Fruit fly (Drosophila melanogaster) whole organism, embryonic: ENCODE results near the gene Gen.

Experiments used
- Bdp1 ChIP-seq: fragments of 200-800 bp; sonication (Bioruptor generic); optimal IDR thresholded peaks from 3 replicates; lab custom pipeline; 2016; ENCODE audit warnings: missing biosample characterization, missing genetic modification characterization
- Bgb ChIP-seq: fragments of 200-800 bp; sonication (Bioruptor generic); IDR thresholded peaks from 2 replicates; pipeline ENCODE4 v1.3.6; 2022; ENCODE audit warnings: missing biosample characterization, missing genetic modification characterization; ENCODE audit not compliant: partially characterized antibody
- CG10267 ChIP-seq: fragments of 200-800 bp; sonication (Bioruptor generic); optimal IDR thresholded peaks from 2 replicates; lab custom pipeline; 2018; ENCODE audit warnings: missing biosample characterization, mild to moderate bottlenecking, missing genetic modification characterization, moderate library complexity
- CG10431 ChIP-seq: fragments of 200-800 bp; sonication (Bioruptor generic); optimal IDR thresholded peaks from 3 replicates; lab custom pipeline; 2018; ENCODE audit warnings: missing biosample characterization, mild to moderate bottlenecking, missing genetic modification characterization
- CG11398 ChIP-seq: fragments of 200-800 bp; sonication (Bioruptor generic); optimal IDR thresholded peaks from 2 replicates; lab custom pipeline; 2016; ENCODE audit warnings: missing biosample characterization, missing genetic modification characterization
- CG11456 ChIP-seq: fragments of 200-800 bp; sonication (Bioruptor generic); IDR thresholded peaks from 3 replicates; pipeline ENCODE4 v1.3.6; 2022; ENCODE audit warnings: missing biosample characterization, missing genetic modification characterization
- CG12236 ChIP-seq: fragments of 200-800 bp; sonication (Bioruptor generic); optimal IDR thresholded peaks from 2 replicates; lab custom pipeline; 2016; ENCODE audit warnings: missing biosample characterization, missing genetic modification characterization
- CG12299 ChIP-seq: fragments of 200-800 bp; sonication (Bioruptor generic); optimal IDR thresholded peaks from 2 replicates; lab custom pipeline; 2018; ENCODE audit warnings: missing biosample characterization, mild to moderate bottlenecking, missing genetic modification characterization
- CG13287 ChIP-seq: fragments of 200-800 bp; sonication (Bioruptor generic); IDR thresholded peaks from 2 replicates; pipeline ENCODE4 v1.3.6; 2022; ENCODE audit warnings: missing biosample characterization, missing genetic modification characterization; ENCODE audit not compliant: partially characterized antibody
- CG13296 ChIP-seq: fragments of 200-800 bp; sonication (Bioruptor generic); optimal IDR thresholded peaks from 3 replicates; lab custom pipeline; 2018; ENCODE audit warnings: missing biosample characterization, mild to moderate bottlenecking, missing genetic modification characterization
- CG2120 ChIP-seq: fragments of 200-800 bp; sonication (Bioruptor generic); optimal IDR thresholded peaks from 3 replicates; lab custom pipeline; 2016; ENCODE audit warnings: missing biosample characterization, missing genetic modification characterization
- CG30431 ChIP-seq: fragments of 200-800 bp; sonication (Bioruptor generic); optimal IDR thresholded peaks from 2 replicates; lab custom pipeline; 2017; ENCODE audit warnings: missing biosample characterization, missing genetic modification characterization
- CG7372 ChIP-seq: fragments of 200-800 bp; sonication (Bioruptor generic); IDR thresholded peaks from 2 replicates; pipeline ENCODE4 v1.3.6; 2022; ENCODE audit warnings: missing biosample characterization, missing genetic modification characterization
- CG7786 ChIP-seq: fragments of 200-800 bp; sonication (Bioruptor generic); optimal IDR thresholded peaks from 2 replicates; lab custom pipeline; 2016; ENCODE audit warnings: missing biosample characterization, missing genetic modification characterization
- CG7928 ChIP-seq: fragments of 200-800 bp; sonication (Bioruptor generic); optimal IDR thresholded peaks from 2 replicates; lab custom pipeline; 2017; ENCODE audit warnings: missing biosample characterization, mild to moderate bottlenecking, missing genetic modification characterization
- CG8089 ChIP-seq: fragments of 200-800 bp; sonication (Bioruptor generic); optimal IDR thresholded peaks from 3 replicates; lab custom pipeline; 2016; ENCODE audit warnings: missing biosample characterization, missing genetic modification characterization
- CG8765 ChIP-seq: fragments of 200-800 bp; sonication (Bioruptor generic); IDR thresholded peaks from 2 replicates; pipeline ENCODE4 v1.3.6; 2022; ENCODE audit warnings: missing biosample characterization, missing genetic modification characterization
- Doc2 ChIP-seq: fragments of 200-800 bp; sonication (Bioruptor generic); IDR thresholded peaks from 2 replicates; pipeline ENCODE4 v1.3.6; 2022; ENCODE audit warnings: missing biosample characterization, missing genetic modification characterization
- E2f1 ChIP-seq: fragments of 200-800 bp; sonication (Bioruptor generic); IDR thresholded peaks from 2 replicates; pipeline ENCODE4 v1.3.6; 2022; ENCODE audit warnings: missing biosample characterization, missing genetic modification characterization
- ERR ChIP-seq: fragments of 200-800 bp; sonication (Bioruptor generic); optimal IDR thresholded peaks from 2 replicates; lab custom pipeline; 2016; ENCODE audit warnings: missing biosample characterization, missing genetic modification characterization
- Fer2 ChIP-seq: fragments of 200-800 bp; sonication (Bioruptor generic); optimal IDR thresholded peaks from 2 replicates; lab custom pipeline; 2018; ENCODE audit warnings: missing biosample characterization, mild to moderate bottlenecking, missing genetic modification characterization, moderate library complexity
- GATAe ChIP-seq: fragments of 200-800 bp; sonication (Bioruptor generic); conservative IDR thresholded peaks from 2 replicates; pipeline ENCODE4 v1.3.6; 2022; ENCODE audit warnings: missing biosample characterization, missing genetic modification characterization
- Gsc ChIP-seq: fragments of 200-800 bp; sonication (Bioruptor generic); IDR thresholded peaks from 2 replicates; pipeline ENCODE4 v1.3.6; 2022; ENCODE audit warnings: missing biosample characterization, missing genetic modification characterization
- HLH3B ChIP-seq: fragments of 200-800 bp; sonication (Bioruptor generic); IDR thresholded peaks from 2 replicates; pipeline ENCODE4 v1.3.6; 2022; ENCODE audit warnings: missing biosample characterization, missing genetic modification characterization
- Hey ChIP-seq: fragments of 200-800 bp; sonication (Bioruptor generic); optimal IDR thresholded peaks from 3 replicates; lab custom pipeline; 2018; ENCODE audit warnings: missing biosample characterization, mild to moderate bottlenecking, missing genetic modification characterization
- Lpt ChIP-seq: fragments of >200 bp; optimal IDR thresholded peaks from 2 replicates; lab custom pipeline; 2018; ENCODE audit warnings: missing biosample characterization, missing genetic modification characterization
- MESR4 ChIP-seq: fragments of 200-800 bp; sonication (Bioruptor generic); optimal IDR thresholded peaks from 2 replicates; lab custom pipeline; 2018; ENCODE audit warnings: missing biosample characterization, mild to moderate bottlenecking, missing genetic modification characterization, moderate library complexity
- MTF-1 ChIP-seq: fragments of 200-800 bp; sonication (Bioruptor generic); optimal IDR thresholded peaks from 2 replicates; lab custom pipeline; 2018; ENCODE audit warnings: missing biosample characterization, mild to moderate bottlenecking, missing genetic modification characterization, borderline replicate concordance
- NC2β ChIP-seq: fragments of 200-800 bp; sonication (Bioruptor generic); optimal IDR thresholded peaks from 2 replicates; lab custom pipeline; 2016; ENCODE audit warnings: missing biosample characterization, missing genetic modification characterization
- PHDP ChIP-seq: fragments of 200-800 bp; sonication (Bioruptor generic); optimal IDR thresholded peaks from 3 replicates; lab custom pipeline; 2018; ENCODE audit warnings: missing biosample characterization, mild to moderate bottlenecking, missing genetic modification characterization, moderate library complexity
- Poxn ChIP-seq: fragments of 200-800 bp; sonication (Bioruptor generic); IDR thresholded peaks from 2 replicates; pipeline ENCODE4 v1.3.6; 2022; ENCODE audit warnings: missing biosample characterization, missing genetic modification characterization
- Side ChIP-seq: fragments of 200-800 bp; sonication (Bioruptor generic); optimal IDR thresholded peaks from 2 replicates; lab custom pipeline; 2016; ENCODE audit warnings: missing biosample characterization, missing genetic modification characterization
- YL-1 ChIP-seq: fragments of 200-800 bp; sonication (Bioruptor generic); optimal IDR thresholded peaks from 3 replicates; lab custom pipeline; 2017; ENCODE audit warnings: missing biosample characterization, mild to moderate bottlenecking, missing genetic modification characterization
- ab ChIP-seq: fragments of 200-800 bp; sonication (Bioruptor generic); optimal IDR thresholded peaks from 2 replicates; lab custom pipeline; 2016; ENCODE audit warnings: missing biosample characterization, missing genetic modification characterization
- al ChIP-seq: fragments of 200-800 bp; sonication (Bioruptor generic); IDR thresholded peaks from 2 replicates; pipeline ENCODE4 v1.3.6; 2022; ENCODE audit warnings: missing biosample characterization, missing genetic modification characterization
- amos ChIP-seq: fragments of 200-800 bp; sonication (Bioruptor generic); IDR thresholded peaks from 2 replicates; pipeline ENCODE4 v1.3.6; 2022; ENCODE audit warnings: missing biosample characterization, missing genetic modification characterization; ENCODE audit not compliant: partially characterized antibody
- bab2 ChIP-seq: fragments of 200-800 bp; sonication (Bioruptor generic); optimal IDR thresholded peaks from 2 replicates; lab custom pipeline; 2016; ENCODE audit warnings: missing biosample characterization, missing genetic modification characterization
- cad ChIP-seq: fragments of >200 bp; optimal IDR thresholded peaks from 2 replicates; lab custom pipeline; 2017; ENCODE audit warnings: missing biosample characterization, missing genetic modification characterization
- esg ChIP-seq: fragments of 200-800 bp; sonication (Bioruptor generic); conservative IDR thresholded peaks from 2 replicates; pipeline ENCODE4 v1.3.6; 2022; ENCODE audit warnings: missing biosample characterization, missing genetic modification characterization
- fru ChIP-seq: fragments of >200 bp; optimal IDR thresholded peaks from 2 replicates; lab custom pipeline; 2017
- gce ChIP-seq: fragments of 200-800 bp; sonication (Bioruptor generic); IDR thresholded peaks from 3 replicates; pipeline ENCODE4 v1.3.6; 2022; ENCODE audit warnings: missing biosample characterization, missing genetic modification characterization
- grau ChIP-seq: fragments of 200-800 bp; optimal IDR thresholded peaks from 3 replicates; lab custom pipeline; 2019; ENCODE audit warnings: missing biosample characterization, mild to moderate bottlenecking, missing genetic modification characterization, moderate library complexity
- jigr1 ChIP-seq: fragments of 200-800 bp; sonication (Bioruptor generic); IDR thresholded peaks from 3 replicates; pipeline ENCODE4 v1.3.6; 2022; ENCODE audit warnings: missing biosample characterization, missing genetic modification characterization
- mirr ChIP-seq: fragments of 200-800 bp; sonication (Bioruptor generic); optimal IDR thresholded peaks from 3 replicates; lab custom pipeline; 2018; ENCODE audit warnings: missing biosample characterization, mild to moderate bottlenecking, missing genetic modification characterization
- nmo ChIP-seq: fragments of 200-800 bp; sonication (Bioruptor generic); optimal IDR thresholded peaks from 2 replicates; lab custom pipeline; 2018; ENCODE audit warnings: missing biosample characterization, mild to moderate bottlenecking, missing genetic modification characterization, moderate library complexity
- prd ChIP-seq, 3 experiments: fragments of >200 bp in 2 of 3; fragments of 200-800 bp in 1 of 3; sonication (Bioruptor generic) in 1 of 3; optimal IDR thresholded peaks in 2 of 3; IDR thresholded peaks in 1 of 3; 2 replicates in 2 of 3; 3 replicates in 1 of 3; pipeline versions ENCODE4 v1.3.6 to Lab custom; 2017 to 2022; ENCODE audit warnings: missing biosample characterization in 1 of 3, missing genetic modification characterization in 1 of 3
- psq ChIP-seq: fragments of 200-800 bp; sonication (Bioruptor generic); optimal IDR thresholded peaks from 2 replicates; lab custom pipeline; 2017; ENCODE audit warnings: missing biosample characterization, missing genetic modification characterization
- row ChIP-seq: fragments of 200-800 bp; sonication (Bioruptor generic); IDR thresholded peaks from 3 replicates; pipeline ENCODE4 v1.3.6; 2022; ENCODE audit warnings: missing biosample characterization, missing genetic modification characterization
- sens-2 ChIP-seq: fragments of 200-800 bp; sonication (Bioruptor generic); IDR thresholded peaks from 2 replicates; pipeline ENCODE4 v1.3.6; 2022; ENCODE audit warnings: missing biosample characterization, missing genetic modification characterization
- trh ChIP-seq: fragments of 200-800 bp; sonication (Bioruptor generic); optimal IDR thresholded peaks from 2 replicates; lab custom pipeline; 2016; ENCODE audit warnings: missing biosample characterization, missing genetic modification characterization
- unc-4 ChIP-seq: fragments of 200-800 bp; sonication (Bioruptor generic); IDR thresholded peaks from 2 replicates; pipeline ENCODE4 v1.3.6; 2022; ENCODE audit warnings: missing biosample characterization, missing genetic modification characterization; ENCODE audit not compliant: partially characterized antibody
- zen2 ChIP-seq: fragments of 200-800 bp; sonication (Bioruptor generic); IDR thresholded peaks from 3 replicates; pipeline ENCODE4 v1.3.6; 2022; ENCODE audit warnings: missing biosample characterization, missing genetic modification characterization; ENCODE audit not compliant: partially characterized antibody

Gene Gen

dm6 chr3L:5136123-5136522 is 16.1 kb downstream of the Gen start, which contains the start of the genes CG10674 and CG4611 (continued):
- TF ChIP-seq Bdp1 (GFP tag; lab: Kevin White, UChicago) (no peak), Side (GFP tag; lab: Kevin White, UChicago) (no peak), sens-2 (GFP tag; lab: Robert Waterston, UW) (no peak), CG12236 (GFP tag; lab: Kevin White, UChicago) (no peak), CG2120 (GFP tag; lab: Kevin White, UChicago) (peak; percentile 28), CG7372 (GFP tag; lab: Robert Waterston, UW) (no peak), cad (no peak), HLH3B (GFP tag; lab: Robert Waterston, UW) (no peak), esg (GFP tag; lab: Robert Waterston, UW) (no peak), NC2β (GFP tag; lab: Kevin White, UChicago) (no peak), CG30431 (GFP tag; lab: Kevin White, UChicago) (no peak), CG12299 (tag; lab: Kevin White, UChicago) (no peak), MTF-1 (GFP tag; lab: Kevin White, UChicago) (no peak), Fer2 (tag; lab: Kevin White, UChicago) (no peak), CG7928 (GFP tag; lab: Kevin White, UChicago) (no peak), grau (tag; lab: Kevin White, UChicago) (no peak), prd (optimal IDR thresholded peaks at IDR 0.05; lab: Kevin White, UChicago) (no peak), prd (GFP tag; IDR thresholded peaks at IDR 0.05; lab: Robert Waterston, UW) (no peak), MESR4 (GFP tag; lab: Kevin White, UChicago) (peak; percentile 73), Gsc (no peak), Doc2 (no peak), fru (lab: Kevin White, UChicago) (no peak), CG13287 (GFP tag; lab: Robert Waterston, UW) (peak; percentile 39), GATAe (no peak), nmo (GFP tag; lab: Kevin White, UChicago) (no peak), PHDP (tag; lab: Kevin White, UChicago) (no peak), Hey (no peak), psq (GFP tag; lab: Kevin White, UChicago) (no peak), CG11398 (GFP tag; lab: Kevin White, UChicago) (no peak), mirr (GFP tag; lab: Kevin White, UChicago) (no peak), Lpt (GFP tag; lab: Kevin White, UChicago) (no peak), Poxn (GFP tag; lab: Robert Waterston, UW) (no peak), jigr1 (no peak), row (GFP tag; lab: Robert Waterston, UW) (peak; percentile 48), YL-1 (peak; percentile 87), gce (GFP tag; lab: Robert Waterston, UW) (no peak), ERR (GFP tag; lab: Kevin White, UChicago) (no peak), bab2 (no peak), al (no peak), trh (GFP tag; lab: Kevin White, UChicago) (no peak), Bgb (GFP tag; lab: Robert Waterston, UW) (peak; percentile 27; the same call in 1 of the 2 replicates), CG13296 (GFP tag; lab: Kevin White, UChicago) (no peak), CG7786 (GFP tag; lab: Kevin White, UChicago) (no peak), CG8765 (GFP tag; lab: Robert Waterston, UW) (no peak), amos (GFP tag; lab: Robert Waterston, UW) (no peak), CG10431 (GFP tag; lab: Kevin White, UChicago) (no peak), CG10267 (tag; lab: Kevin White, UChicago) (no peak), ab (GFP tag; lab: Kevin White, UChicago) (no peak), E2f1 (GFP tag; lab: Robert Waterston, UW) (no peak), CG11456 (GFP tag; lab: Robert Waterston, UW) (no peak), zen2 (no peak), unc-4 (GFP tag; lab: Robert Waterston, UW) (no peak), CG8089 (no peak)
